Fruit fly (Drosophila melanogaster): ENCODE data around the gene CG32547.
A peak's percentile ranks its signal among the peaks of the same experiment; 100 is the strongest.

The CG32547 gene

dm6 chrX:18404632-18405238 lies 74.6 kb downstream of the CG32547 start (continued):
- no peak for TF ChIP-seq CG6689 (GFP tag; IDR thresholded peaks at IDR 0.05)
- TF ChIP-seq CG3847 (GFP tag; IDR thresholded peaks at IDR 0.05), result no peak
- TF ChIP-seq jing (GFP tag; optimal IDR thresholded peaks at IDR 0.05), result no peak
- TF ChIP-seq CG7372 (GFP tag; IDR thresholded peaks at IDR 0.05), result no peak
- peak; percentile 52 for TF ChIP-seq slp2 (GFP tag; optimal IDR thresholded peaks at IDR 0.05)
- TF ChIP-seq Hsf (GFP tag; optimal IDR thresholded peaks at IDR 0.05), result no peak
- no peak; the same call in 1 of the 2 replicates for TF ChIP-seq CG32532 (GFP tag; IDR thresholded peaks at IDR 0.05)
- TF ChIP-seq BEAF-32 (GFP tag; optimal IDR thresholded peaks at IDR 0.05), result no peak
- no peak for TF ChIP-seq bigmax (GFP tag; optimal IDR thresholded peaks at IDR 0.05)
- TF ChIP-seq CG17568 (GFP tag; optimal IDR thresholded peaks at IDR 0.05), result no peak
- TF ChIP-seq Rfx (GFP tag; IDR thresholded peaks at IDR 0.05), result no peak
- 0 out of 4 replicates have a peak, but pooled peaks have one; percentile 31 for TF ChIP-seq Dll (GFP tag; IDR thresholded peaks at IDR 0.05; ENCODE audit: partially characterized antibody)
- no peak for TF ChIP-seq CG12236 (GFP tag; optimal IDR thresholded peaks at IDR 0.05)
- no peak for TF ChIP-seq ewg (GFP tag; optimal IDR thresholded peaks at IDR 0.05)
- TF ChIP-seq Ets65A (GFP tag), result peak; percentile 90
- peak; percentile 30 for TF ChIP-seq CG6654 (GFP tag; optimal IDR thresholded peaks at IDR 0.05)
- TF ChIP-seq CG1024 (GFP tag; IDR thresholded peaks at IDR 0.05), result no peak
- no peak for TF ChIP-seq fd3F (GFP tag; optimal IDR thresholded peaks at IDR 0.05)
- TF ChIP-seq zfh2 (GFP tag; optimal IDR thresholded peaks at IDR 0.05), result peak; percentile 33
- TF ChIP-seq Myb (GFP tag; optimal IDR thresholded peaks at IDR 0.05), result peak; percentile 8
- no peak for TF ChIP-seq en (GFP tag; optimal IDR thresholded peaks at IDR 0.05)
- no peak for TF ChIP-seq onecut (GFP tag; IDR thresholded peaks at IDR 0.05)
- no peak for TF ChIP-seq luna (GFP tag; optimal IDR thresholded peaks at IDR 0.05)
- TF ChIP-seq zen (tag; optimal IDR thresholded peaks at IDR 0.05), result no peak
- TF ChIP-seq Neu2 (GFP tag; optimal IDR thresholded peaks at IDR 0.05; ENCODE audit: borderline replicate concordance), result no peak
- no peak for TF ChIP-seq MTF-1 (GFP tag; optimal IDR thresholded peaks at IDR 0.05; ENCODE audit: borderline replicate concordance)
- peak; percentile 8 for TF ChIP-seq emc (GFP tag; optimal IDR thresholded peaks at IDR 0.05)
- TF ChIP-seq ci (GFP tag; IDR thresholded peaks at IDR 0.05), result no peak
- TF ChIP-seq crol (GFP tag; IDR thresholded peaks at IDR 0.05), result peak; percentile 89
- TF ChIP-seq amos (GFP tag; IDR thresholded peaks at IDR 0.05; ENCODE audit: partially characterized antibody), result no peak
- no peak for TF ChIP-seq D (optimal IDR thresholded peaks at IDR 0.05)
- TF ChIP-seq D (GFP tag; optimal IDR thresholded peaks at IDR 0.05), result no peak
- TF ChIP-seq CG9797 (GFP tag; optimal IDR thresholded peaks at IDR 0.05), result no peak
- peak; percentile 12 for TF ChIP-seq CG1792 (GFP tag; optimal IDR thresholded peaks at IDR 0.05)
- TF ChIP-seq unpg (GFP tag; optimal IDR thresholded peaks at IDR 0.05), result no peak
- TF ChIP-seq CG30020 (tag; optimal IDR thresholded peaks at IDR 0.05), result no peak
- TF ChIP-seq NfI (GFP tag; optimal IDR thresholded peaks at IDR 0.05), result no peak
- TF ChIP-seq gcm2 (GFP tag; optimal IDR thresholded peaks at IDR 0.05), result no peak
- no peak for TF ChIP-seq CG14441 (GFP tag; IDR thresholded peaks at IDR 0.05)
- no peak for TF ChIP-seq CG7987 (GFP tag; optimal IDR thresholded peaks at IDR 0.05)
- no peak for TF ChIP-seq zf30C (GFP tag; optimal IDR thresholded peaks at IDR 0.05)

- TF ChIP-seq Awh (GFP tag; IDR thresholded peaks at IDR 0.05), result peak; percentile 37; the same call in 1 of the 2 replicates
- TF ChIP-seq Bdp1 (GFP tag; optimal IDR thresholded peaks at IDR 0.05), result no peak
- no peak for TF ChIP-seq Hey (tag; optimal IDR thresholded peaks at IDR 0.05)
- 0 out of 2 replicates have a peak, but pooled peaks have one; percentile 29 for TF ChIP-seq CG32532 (GFP tag; IDR thresholded peaks at IDR 0.05)
- TF ChIP-seq tna (GFP tag; IDR thresholded peaks at IDR 0.05; ENCODE audit: partially characterized antibody), result no peak
- TF ChIP-seq CG1647 (GFP tag; optimal IDR thresholded peaks at IDR 0.05), result no peak
- TF ChIP-seq CG4328 (GFP tag; optimal IDR thresholded peaks at IDR 0.05), result no peak
- peak; percentile 22 for TF ChIP-seq Med (GFP tag)
- no peak for TF ChIP-seq D (optimal IDR thresholded peaks at IDR 0.05)
- no peak for TF ChIP-seq D (GFP tag; optimal IDR thresholded peaks at IDR 0.05)
- no peak for TF ChIP-seq Mrtf (GFP tag; IDR thresholded peaks at IDR 0.05)
- TF ChIP-seq ase (GFP tag; IDR thresholded peaks at IDR 0.05), result no peak
- TF ChIP-seq slou (GFP tag; optimal IDR thresholded peaks at IDR 0.05), result no peak
- TF ChIP-seq CG4282 (GFP tag; optimal IDR thresholded peaks at IDR 0.05), result no peak
- peak; percentile 69 for TF ChIP-seq Jarid2 (GFP tag; optimal IDR thresholded peaks at IDR 0.05)
Measured at dm6 chrX:18404150-18404631, 75.1 kb downstream of the CG32547 start.

Data from whole organism, embryonic.